Fruit fly (Drosophila melanogaster) ovary, adult (tissue): ENCODE measurements around the gene Prosbeta5R2.

Source experiments
- CG17801 ChIP-seq: fragments of 200-800 bp; optimal IDR thresholded peaks from 2 replicates; lab custom pipeline; 2019; ENCODE audit warnings: missing biosample characterization, mild to moderate bottlenecking, missing genetic modification characterization, moderate library complexity; ENCODE audit not compliant: partially characterized antibody

Prosbeta5R2 gene

DNA sequence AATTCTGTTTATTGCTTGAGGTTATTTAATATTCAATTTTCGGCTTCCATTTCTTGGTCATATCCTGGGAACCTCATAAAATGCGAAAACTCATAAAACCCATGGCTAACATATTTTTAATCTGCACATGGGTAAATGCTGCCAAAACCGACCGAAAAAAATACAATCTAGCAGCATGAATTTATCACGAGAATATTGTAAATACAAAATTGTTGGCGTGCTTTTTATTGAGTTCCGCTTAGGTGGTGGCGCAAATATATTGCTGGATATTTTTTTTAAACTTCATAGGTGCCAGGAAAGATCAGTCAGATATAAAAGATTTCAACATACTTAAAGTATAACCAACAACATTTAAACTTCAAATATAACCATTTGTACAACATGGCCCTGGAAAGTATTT, at the start of gene Prosbeta5R2:
Prosbeta5R2 (plus strand) TSS at position 301 of the 400 bp plus-strand sequence.
- TF ChIP-seq CG17801, result no peak

dm6 chr2L:17958306-17958705, 31.9 kb upstream of the Prosbeta5R2 start:
- TF ChIP-seq CG17801, result no peak

DNA sequence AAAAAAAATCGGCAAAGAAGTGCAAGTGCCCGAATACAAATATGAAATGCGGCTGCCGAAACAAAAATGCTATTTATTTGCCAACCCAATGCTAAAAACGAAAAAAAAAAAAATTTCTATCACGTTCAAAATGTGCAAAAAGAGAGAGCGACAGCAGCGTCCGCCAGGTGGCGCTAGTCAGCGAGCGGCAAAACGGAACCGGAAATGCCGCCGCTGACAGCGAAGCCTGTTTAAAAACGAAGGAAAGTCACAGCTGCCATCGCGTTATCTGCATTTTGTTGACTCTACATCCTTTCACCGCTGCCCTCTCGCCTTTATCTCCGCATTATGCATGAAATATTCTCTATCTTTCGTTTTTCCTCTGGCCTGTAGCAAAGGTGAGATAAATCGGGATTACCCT, 30.0 kb upstream of the Prosbeta5R2 start:
- no peak for TF ChIP-seq CG17801

DNA sequence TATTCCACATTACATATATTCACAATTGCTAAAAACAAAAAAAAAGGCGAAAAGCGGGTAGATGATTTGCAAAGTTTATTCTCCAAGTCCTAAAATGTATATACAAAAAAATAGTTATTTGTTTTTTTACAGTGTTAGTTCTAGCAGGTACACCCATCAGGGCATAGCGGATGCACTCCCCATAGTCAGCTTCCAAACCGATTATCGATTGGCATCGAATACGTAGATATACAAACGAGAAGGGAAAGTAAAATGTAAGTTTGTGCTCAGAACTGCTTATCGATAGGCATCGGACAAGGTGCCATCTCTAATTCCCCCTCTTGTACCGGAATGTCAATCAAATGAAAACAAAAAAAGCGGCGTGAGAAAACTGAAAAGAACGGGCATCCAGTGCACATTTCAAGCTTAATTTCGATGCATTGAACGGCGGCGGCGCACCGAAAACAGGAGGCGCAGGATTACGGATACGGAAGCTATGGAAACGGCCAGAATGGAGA, 27.1 kb upstream of the Prosbeta5R2 start, which contains the start of gene CG5674:
CG5674 (plus strand) TSS at position 309 of the 497 bp plus-strand sequence.
- no peak for TF ChIP-seq CG17801

DNA sequence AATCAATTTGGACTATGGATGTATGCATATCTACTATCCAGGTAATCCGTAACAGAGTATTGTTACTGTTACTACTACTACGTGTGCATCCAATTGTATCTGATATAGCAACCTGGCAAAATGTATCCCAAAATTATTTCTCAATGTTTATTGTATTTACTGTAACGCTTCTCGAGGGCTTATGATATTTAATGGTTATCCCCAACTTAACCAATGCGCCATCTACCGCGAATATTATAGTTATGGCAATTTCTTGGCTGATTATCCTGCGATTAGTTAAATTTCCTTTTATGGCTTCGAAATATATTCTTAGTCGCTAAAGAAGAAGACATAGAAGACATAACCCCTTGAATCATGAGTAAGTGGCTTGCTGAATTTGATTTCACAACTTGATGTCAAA, 26.5 kb upstream of the Prosbeta5R2 start:
- no peak for TF ChIP-seq CG17801

- TF ChIP-seq CG17801, result no peak
Observed at dm6 chr2L:17972999-17973398, 17.2 kb upstream of the Prosbeta5R2 start.

DNA sequence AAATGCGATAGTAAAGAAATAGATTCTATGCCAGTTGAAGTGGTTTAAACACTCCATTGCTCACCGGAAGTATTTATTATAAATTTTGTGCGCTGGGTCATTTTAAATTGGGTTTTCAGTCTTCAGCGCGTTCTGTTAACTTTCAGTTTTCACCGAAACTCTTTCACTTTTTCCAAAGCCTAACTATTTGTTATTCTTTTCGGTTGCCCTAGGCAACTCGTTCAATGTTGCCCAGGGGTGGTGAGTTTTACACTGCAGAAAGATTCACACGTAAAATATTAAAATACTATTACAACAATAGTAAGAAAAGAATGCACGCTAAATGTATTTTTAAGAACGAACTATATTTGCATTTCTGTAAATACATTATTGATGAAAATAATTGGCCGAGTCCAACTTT, 7.8 kb upstream of the Prosbeta5R2 start, which contains the start of gene btv:
btv (minus strand) TSS at position 101 of the 400 bp plus-strand sequence.
- no peak for TF ChIP-seq CG17801

DNA sequence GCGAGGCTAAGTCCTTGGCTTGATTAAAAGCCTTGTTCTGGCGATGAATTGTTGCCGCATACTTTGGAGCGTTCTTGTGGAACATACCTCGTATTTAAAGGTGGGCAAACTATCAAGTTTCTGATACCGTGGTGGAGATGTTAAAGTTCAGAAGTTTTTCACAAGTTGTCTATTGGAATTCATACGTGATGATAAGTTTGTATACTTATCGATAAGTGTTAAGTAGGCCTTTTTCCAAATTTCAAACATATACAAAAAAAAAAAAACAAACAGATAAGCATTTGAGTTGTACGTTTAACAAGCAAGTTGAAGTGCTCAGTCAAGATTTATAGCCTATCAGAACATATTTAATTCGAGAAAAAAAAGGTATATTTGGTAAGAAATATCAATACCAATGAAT, 4.1 kb upstream of the Prosbeta5R2 start, which contains the start of gene CG5681:
CG5681 (plus strand) TSS at position 301 of the 400 bp plus-strand sequence.
- no peak for TF ChIP-seq CG17801

DNA sequence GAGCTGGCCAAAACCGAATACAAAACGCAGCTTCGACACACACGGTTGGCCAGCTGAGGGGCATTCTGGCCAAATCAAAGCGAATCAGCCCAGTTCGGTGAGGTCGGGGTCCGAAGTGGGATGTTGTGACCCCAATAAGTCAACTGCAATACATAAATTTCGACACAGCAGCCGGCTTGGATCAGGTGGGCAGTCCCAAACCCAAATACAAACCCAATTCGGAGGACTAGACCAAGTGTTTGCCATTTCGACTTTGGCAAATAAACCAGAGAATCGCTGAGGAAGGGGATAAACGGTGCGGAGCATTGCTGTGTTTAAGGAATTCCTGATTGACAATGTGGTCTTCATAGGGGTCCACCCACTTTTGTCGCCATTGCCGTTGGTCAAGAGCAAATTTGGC, 1.3 kb upstream of the Prosbeta5R2 start:
- TF ChIP-seq CG17801, result no peak

DNA sequence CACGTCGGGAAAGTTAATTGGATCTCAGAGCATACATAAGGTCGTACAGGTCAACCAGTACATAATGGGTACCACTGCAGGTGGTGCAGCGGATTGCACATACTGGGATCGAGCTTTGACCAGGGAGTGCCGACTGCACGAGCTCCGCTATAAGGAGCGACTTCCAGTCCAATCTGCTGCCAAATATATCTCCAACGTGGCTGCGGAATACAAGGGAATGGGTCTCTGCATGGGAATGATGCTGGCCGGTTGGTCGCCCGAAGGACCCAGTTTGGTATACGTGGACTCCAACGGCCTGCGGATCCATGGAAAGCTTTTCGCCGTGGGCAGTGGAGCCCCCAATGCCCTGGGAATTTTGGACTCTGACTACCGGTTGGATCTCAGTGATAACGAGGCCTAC, 553 bp downstream of the Prosbeta5R2 start:
- TF ChIP-seq CG17801, result no peak

DNA sequence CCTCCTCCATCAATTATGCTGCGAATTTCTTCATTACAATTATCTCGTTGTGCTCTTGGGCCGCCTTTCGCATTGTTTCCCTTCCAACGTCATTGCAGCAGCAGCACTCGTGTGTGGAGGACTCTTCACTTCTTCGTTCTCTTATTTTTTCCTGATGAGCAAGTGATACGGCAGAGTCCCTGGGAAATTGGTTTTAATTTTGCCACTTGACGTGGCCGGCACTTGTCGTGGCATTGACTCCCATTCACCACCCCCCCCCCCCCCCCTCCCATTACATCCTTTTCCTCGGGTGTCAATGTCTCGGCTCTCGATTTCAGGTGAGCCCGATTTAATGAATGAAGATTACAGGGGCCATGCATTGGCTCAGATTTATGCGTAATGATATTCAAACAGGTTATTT, 11.9 kb downstream of the Prosbeta5R2 start:
- no peak for TF ChIP-seq CG17801

DNA sequence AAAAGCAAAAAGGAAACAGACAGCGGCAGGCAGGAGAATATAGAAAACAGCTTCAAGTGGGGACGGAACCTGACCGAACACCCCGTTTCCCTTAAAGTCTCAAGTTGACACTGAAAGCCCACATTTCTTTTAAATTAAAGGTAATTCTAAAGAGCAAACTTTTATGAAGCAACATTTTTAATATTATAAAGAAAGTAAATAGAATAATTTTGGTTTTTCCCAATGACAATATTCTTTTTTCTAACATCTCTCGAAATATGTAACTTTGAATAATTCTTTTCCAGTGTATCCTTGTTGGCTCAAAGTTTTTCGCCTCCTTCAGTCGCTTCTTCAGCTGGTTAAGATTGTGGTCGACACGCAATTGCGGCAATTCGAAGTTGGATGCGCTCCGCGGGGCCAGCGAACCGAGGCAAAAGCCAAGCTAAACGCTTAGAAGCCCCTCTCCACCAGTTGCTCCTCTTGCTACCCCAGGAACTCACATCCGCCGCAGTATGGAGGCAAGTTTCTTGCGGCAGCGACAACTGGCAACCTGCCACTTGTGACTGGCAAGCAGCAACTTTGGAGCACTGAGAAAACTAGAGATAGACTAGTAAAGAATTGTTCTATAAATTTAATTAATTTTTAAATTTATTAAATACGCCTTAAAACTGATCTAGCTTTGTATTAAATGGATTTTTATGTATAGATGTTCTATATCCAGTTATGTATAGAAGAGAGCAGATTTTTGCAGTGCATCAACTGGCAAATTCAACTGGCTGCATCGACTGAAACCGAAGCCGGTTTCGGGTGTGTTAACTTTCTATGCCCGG, 13.0 kb downstream of the Prosbeta5R2 start:
- TF ChIP-seq CG17801, result no peak

DNA sequence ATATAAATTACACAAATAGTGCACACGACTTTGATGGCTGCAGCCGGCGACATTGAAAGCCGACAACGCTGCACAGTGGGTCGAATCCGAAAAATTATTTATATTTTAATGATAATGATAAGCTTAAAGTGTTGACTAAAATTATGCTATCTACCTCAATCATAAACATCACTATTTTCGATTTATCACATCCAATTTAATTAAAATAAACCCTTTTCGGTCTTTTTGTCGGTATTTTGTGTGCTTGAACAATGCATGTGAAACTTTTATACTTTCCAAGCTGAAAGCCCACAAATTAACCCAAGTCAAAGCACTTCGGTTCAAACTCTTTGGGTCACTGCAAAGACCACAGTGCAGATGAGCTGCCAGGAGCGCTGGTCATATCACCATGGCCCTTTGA, 15.3 kb downstream of the Prosbeta5R2 start:
- no peak for TF ChIP-seq CG17801

DNA sequence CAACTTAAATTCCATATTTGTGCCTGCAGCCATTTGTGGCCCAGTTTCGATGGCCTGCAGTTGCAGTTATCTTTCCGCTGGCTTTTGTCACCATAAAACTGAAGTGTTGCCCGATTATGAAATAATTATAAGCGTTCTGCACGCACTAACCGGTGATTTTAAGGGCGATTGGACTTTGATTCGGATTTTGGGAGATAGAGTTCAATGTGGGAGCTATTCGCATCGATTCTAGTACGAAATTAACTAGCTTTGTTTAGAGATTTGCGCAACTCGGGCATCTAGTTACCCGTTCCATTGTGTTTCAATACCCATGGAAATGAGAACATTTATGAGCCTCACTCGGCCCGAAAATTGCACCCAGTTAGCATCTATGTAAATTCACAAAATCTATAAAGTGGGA, 16.1 kb downstream of the Prosbeta5R2 start, which contains the start of gene CG5693:
CG5693 (plus strand) TSS at position 301 of the 400 bp plus-strand sequence.
- TF ChIP-seq CG17801, result no peak

dm6 chr2L:18007060-18007459, 16.8 kb downstream of the Prosbeta5R2 start, which contains the start of gene CG42659:
Gene CG42659 (plus strand): TSS chr2L:18007360.
- no peak for TF ChIP-seq CG17801

- TF ChIP-seq CG17801, result no peak
Observed at dm6 chr2L:18007635-18008034, 17.4 kb downstream of the Prosbeta5R2 start, which contains the start of the genes CG42634 and CG42635. Gene CG42634 (plus strand): TSS chr2L:18007935. Gene CG42635 (plus strand): TSS chr2L:18007935.

- TF ChIP-seq CG17801, result no peak
Observed at dm6 chr2L:18008653-18009052, 18.4 kb downstream of the Prosbeta5R2 start, which contains the start of gene CG31740. Gene CG31740 (plus strand): TSS chr2L:18008953.

DNA sequence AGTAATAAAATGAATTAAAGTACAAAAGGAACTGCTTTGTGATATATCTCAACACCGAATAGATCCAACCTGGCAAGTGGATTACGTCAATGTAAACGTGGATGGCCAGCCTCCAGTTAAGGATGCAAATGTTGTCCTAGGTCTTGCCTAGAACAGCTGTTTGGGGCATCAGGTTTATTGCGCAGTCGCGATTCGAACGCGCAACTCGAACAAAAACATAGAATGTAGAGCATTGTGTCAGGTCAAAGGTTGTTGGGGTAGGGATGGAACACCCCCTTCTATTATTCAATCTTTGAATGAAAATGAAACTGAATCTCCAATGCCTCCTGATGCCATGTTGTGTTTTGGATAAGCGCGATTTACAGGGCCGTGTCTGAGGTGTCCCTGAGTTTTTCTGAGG, 19.5 kb downstream of the Prosbeta5R2 start:
- TF ChIP-seq CG17801, result no peak
